Worm (Caenorhabditis elegans) whole organism, early embryonic: Measurements from ENCODE around the gene C49F5.3.
A peak's percentile ranks its signal among the peaks of the same experiment; 100 is the strongest.

Source experiments
- B0310.2 ChIP-seq: sonication (generic microtip); optimal IDR thresholded peaks from 2 replicates; lab custom pipeline; 2016; ENCODE audit warnings: mild to moderate bottlenecking, missing genetic modification characterization, missing compliant biosample characterization
- F13C5.2 ChIP-seq: sonication (generic microtip); optimal IDR thresholded peaks from 2 replicates; lab custom pipeline; 2017; ENCODE audit warnings: mild to moderate bottlenecking, missing genetic modification characterization, inconsistent platforms, missing compliant biosample characterization
- aly-1 ChIP-seq: sonication (generic microtip); optimal IDR thresholded peaks from 2 replicates; lab custom pipeline; 2016; ENCODE audit warnings: missing genetic modification characterization, missing compliant biosample characterization
- ama-1 ChIP-seq: fragments of 150-350 bp; optimal IDR thresholded peaks from 2 replicates; lab custom pipeline; 2014
- ceh-13 ChIP-seq: fragments of 200-800 bp; sonication (Bioruptor generic); optimal IDR thresholded peaks from 2 replicates; lab custom pipeline; 2018; ENCODE audit warnings: mild to moderate bottlenecking, missing genetic modification characterization, missing compliant biosample characterization
- ceh-36 ChIP-seq: sonication (generic microtip); optimal IDR thresholded peaks from 2 replicates; lab custom pipeline; 2016; ENCODE audit warnings: missing genetic modification characterization, inconsistent platforms, missing compliant biosample characterization
- ets-7 ChIP-seq: sonication (generic microtip); optimal IDR thresholded peaks from 2 replicates; lab custom pipeline; 2016; ENCODE audit warnings: missing genotype, missing genetic modification characterization, missing compliant biosample characterization
- flt-1 ChIP-seq: fragments of 200-800 bp; sonication (Bioruptor generic); IDR thresholded peaks from 2 replicates; pipeline ENCODE4 v1.3.6; 2022; ENCODE audit warnings: missing genetic modification characterization, missing compliant biosample characterization
- hmbx-1 ChIP-seq: sonication (generic microtip); optimal IDR thresholded peaks from 2 replicates; lab custom pipeline; 2016; ENCODE audit warnings: mild to moderate bottlenecking, missing genetic modification characterization, missing compliant biosample characterization
- hmg-4 ChIP-seq: fragments of 200-800 bp; sonication (Bioruptor generic); optimal IDR thresholded peaks from 2 replicates; lab custom pipeline; 2018; ENCODE audit warnings: mild to moderate bottlenecking, missing genetic modification characterization, missing compliant biosample characterization
- hnd-1 ChIP-seq: sonication (generic microtip); optimal IDR thresholded peaks from 2 replicates; lab custom pipeline; 2016; ENCODE audit warnings: missing genetic modification characterization, missing compliant biosample characterization
- pes-1 ChIP-seq: fragments of 200-800 bp; sonication (Bioruptor generic); IDR thresholded peaks from 2 replicates; pipeline ENCODE4 v1.3.6; 2022; ENCODE audit warnings: missing genetic modification reagents, missing genetic modification characterization, missing compliant biosample characterization
- scrt-1 ChIP-seq: fragments of 200-800 bp; sonication (Bioruptor generic); IDR thresholded peaks from 2 replicates; pipeline ENCODE4 v1.3.6; 2022; ENCODE audit warnings: missing genetic modification characterization, missing compliant biosample characterization
- sea-1 ChIP-seq: fragments of 200-800 bp; sonication (Bioruptor generic); conservative IDR thresholded peaks from 2 replicates; pipeline ENCODE4 v1.3.6; 2022; ENCODE audit warnings: missing genetic modification characterization, missing compliant biosample characterization
- tbx-11 ChIP-seq: fragments of 200-800 bp; sonication (Bioruptor generic); IDR thresholded peaks from 2 replicates; pipeline ENCODE4 v1.3.6; 2022; ENCODE audit warnings: missing genetic modification characterization, missing compliant biosample characterization
- tbx-37 ChIP-seq: fragments of 200-800 bp; sonication (Bioruptor generic); conservative IDR thresholded peaks from 2 replicates; pipeline ENCODE4 v1.3.6; 2022; ENCODE audit warnings: missing genetic modification reagents, missing genetic modification characterization, missing compliant biosample characterization
- tra-4 ChIP-seq: sonication (generic microtip); optimal IDR thresholded peaks from 2 replicates; lab custom pipeline; 2017; ENCODE audit warnings: missing genetic modification characterization, missing compliant biosample characterization

The C49F5.3 gene

ce11 chrX:11983576-11984061, at the start of gene C49F5.3:
Gene C49F5.3, minus strand, starts transcription at chrX:11983626.
- TF ChIP-seq ceh-36 (tag; lab: Kevin White, UChicago) (no peak), ets-7 (tag; lab: Kevin White, UChicago) (no peak), ama-1 (no peak), tra-4 (tag; lab: Kevin White, UChicago) (no peak), hnd-1 (tag; lab: Kevin White, UChicago) (no peak), F13C5.2 (tag; lab: Kevin White, UChicago) (no peak), ceh-13 (no peak), tbx-37 (GFP tag; lab: Robert Waterston, UW) (no peak), aly-1 (no peak), flt-1 (GFP tag; lab: Robert Waterston, UW) (no peak), hmg-4 (GFP tag; lab: Kevin White, UChicago) (no peak), hmbx-1 (no peak), scrt-1 (GFP tag; lab: Robert Waterston, UW) (no peak), sea-1 (GFP tag; lab: Robert Waterston, UW) (no peak), pes-1 (GFP tag; lab: Robert Waterston, UW) (no peak), B0310.2 (tag; lab: Kevin White, UChicago) (no peak), tbx-11 (GFP tag; lab: Robert Waterston, UW) (no peak)

DNA sequence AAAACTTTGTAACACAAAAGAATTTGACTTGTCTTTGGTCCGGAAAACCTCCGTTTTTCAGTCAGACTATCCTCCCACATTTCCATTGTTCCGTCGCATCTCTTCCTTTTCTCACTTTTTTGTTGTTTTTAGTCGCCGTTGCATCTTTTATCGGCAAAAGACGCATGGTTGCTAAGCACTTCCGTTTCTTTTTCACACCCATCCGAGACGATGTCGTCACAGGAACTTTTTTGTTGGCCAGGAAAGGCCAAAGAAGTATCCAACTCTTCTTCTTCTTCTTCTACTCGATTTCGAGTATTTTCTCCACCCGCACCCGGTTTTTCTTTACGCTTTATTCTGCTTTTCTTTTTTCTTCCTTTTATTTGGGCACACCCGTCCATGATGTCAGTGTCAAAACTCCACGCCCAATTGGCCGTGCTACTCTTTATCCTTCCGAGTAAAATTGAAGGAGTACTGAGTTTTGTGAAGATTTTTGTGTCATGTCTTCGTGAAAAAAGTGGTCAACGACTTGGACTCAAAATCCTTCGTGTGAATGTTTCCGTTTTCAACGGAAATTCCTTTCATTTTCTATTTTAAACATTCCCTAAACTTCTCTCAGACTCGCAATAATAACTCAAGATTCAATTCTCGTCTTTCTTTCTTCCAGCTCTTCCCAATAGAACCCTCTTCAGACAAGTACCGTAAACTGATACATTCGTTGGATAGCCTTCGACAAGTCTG, 41.8 kb upstream of the C49F5.3 start, which contains the start of gene B0198.2:
Gene B0198.2, plus strand, starts transcription at position 670 of the 720 bp plus-strand sequence.
- TF ChIP-seq hmg-4 (GFP tag; lab: Kevin White, UChicago) (no peak), sea-1 (GFP tag; lab: Robert Waterston, UW) (no peak), pes-1 (GFP tag; lab: Robert Waterston, UW) (no peak), ceh-13 (no peak), aly-1 (no peak), scrt-1 (GFP tag; lab: Robert Waterston, UW) (no peak), B0310.2 (tag; lab: Kevin White, UChicago) (no peak), ceh-36 (tag; lab: Kevin White, UChicago) (no peak), tbx-37 (GFP tag; lab: Robert Waterston, UW) (no peak), ama-1 (no peak), flt-1 (GFP tag; lab: Robert Waterston, UW) (no peak), tra-4 (tag; lab: Kevin White, UChicago) (no peak), hmbx-1 (no peak), F13C5.2 (tag; lab: Kevin White, UChicago) (no peak), tbx-11 (GFP tag; lab: Robert Waterston, UW) (no peak), ets-7 (tag; lab: Kevin White, UChicago) (no peak), hnd-1 (tag; lab: Kevin White, UChicago) (no peak)

DNA sequence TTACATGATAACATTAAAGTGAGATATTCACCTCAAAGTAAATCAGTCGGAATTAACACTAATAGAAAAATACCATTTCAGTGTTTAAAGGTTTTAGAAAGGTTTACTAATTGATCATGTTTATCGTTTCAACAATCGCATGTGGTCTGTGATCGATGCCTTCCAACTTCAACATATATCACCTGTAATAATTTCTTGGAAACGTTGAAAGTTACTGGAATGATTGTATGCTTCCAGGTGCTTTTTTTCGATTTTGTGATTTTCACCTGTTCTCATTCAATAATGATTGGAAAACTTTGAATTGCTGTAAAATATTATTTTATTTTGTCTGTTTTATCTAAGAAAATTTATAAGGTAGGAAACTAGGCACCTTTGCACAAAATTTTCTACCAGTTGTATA, 39.1 kb upstream of the C49F5.3 start:
- TF ChIP-seq sea-1 (GFP tag; lab: Robert Waterston, UW), result no peak
- no peak for TF ChIP-seq ceh-13
- no peak for TF ChIP-seq scrt-1 (GFP tag; lab: Robert Waterston, UW)
- TF ChIP-seq ama-1, result no peak
- TF ChIP-seq F13C5.2 (tag; lab: Kevin White, UChicago), result no peak
- no peak for TF ChIP-seq aly-1
- no peak for TF ChIP-seq tbx-11 (GFP tag; lab: Robert Waterston, UW)
- no peak for TF ChIP-seq pes-1 (GFP tag; lab: Robert Waterston, UW)
- TF ChIP-seq tbx-37 (GFP tag; lab: Robert Waterston, UW), result no peak

DNA sequence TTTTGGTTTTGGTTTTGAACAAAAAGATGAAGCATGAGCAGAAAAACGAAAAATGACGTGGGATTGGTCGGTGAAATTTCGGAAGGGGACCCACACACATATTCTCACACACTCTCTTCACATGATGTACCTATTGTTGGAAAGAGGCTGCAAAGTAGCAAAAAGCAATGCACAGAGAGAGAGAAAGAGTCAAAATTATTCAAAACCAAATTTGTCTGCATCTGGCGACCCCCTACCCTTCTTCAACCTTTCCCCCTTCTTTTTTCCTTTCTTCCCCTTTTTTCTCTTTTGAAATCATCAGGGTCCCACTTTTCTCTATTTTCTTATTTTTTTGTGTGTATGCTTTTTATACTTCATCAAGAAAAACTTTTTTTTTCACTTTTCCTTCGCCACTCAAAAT, 38.0 kb upstream of the C49F5.3 start:
- TF ChIP-seq ets-7 (tag; lab: Kevin White, UChicago), result no peak
- TF ChIP-seq aly-1, result no peak
- no peak for TF ChIP-seq hmg-4 (GFP tag; lab: Kevin White, UChicago)
- no peak for TF ChIP-seq ama-1
- no peak for TF ChIP-seq ceh-36 (tag; lab: Kevin White, UChicago)
- no peak for TF ChIP-seq flt-1 (GFP tag; lab: Robert Waterston, UW)
- no peak for TF ChIP-seq B0310.2 (tag; lab: Kevin White, UChicago)
- no peak for TF ChIP-seq tbx-11 (GFP tag; lab: Robert Waterston, UW)

ce11 chrX:12017908-12018479, 34.6 kb upstream of the C49F5.3 start, which contains the start of the genes nmat-1 and ucr-2.1:
Gene nmat-1, minus strand, starts transcription at chrX:12018043.
Gene ucr-2.1, plus strand, starts transcription at chrX:12018429.
- TF ChIP-seq F13C5.2 (tag; lab: Kevin White, UChicago) (peak; percentile 47), flt-1 (GFP tag; lab: Robert Waterston, UW) (no peak), tbx-37 (GFP tag; lab: Robert Waterston, UW) (0 out of 2 replicates have a peak, but pooled peaks have one; percentile 8), tbx-11 (GFP tag; lab: Robert Waterston, UW) (no peak)

- no peak for TF ChIP-seq ceh-36 (tag; lab: Kevin White, UChicago)
- TF ChIP-seq ama-1, result no peak
- TF ChIP-seq B0310.2 (tag; lab: Kevin White, UChicago), result no peak
- TF ChIP-seq ceh-13, result no peak
- no peak for TF ChIP-seq tbx-11 (GFP tag; lab: Robert Waterston, UW)
Measured at ce11 chrX:12007905-12008466, 24.6 kb upstream of the C49F5.3 start.

DNA sequence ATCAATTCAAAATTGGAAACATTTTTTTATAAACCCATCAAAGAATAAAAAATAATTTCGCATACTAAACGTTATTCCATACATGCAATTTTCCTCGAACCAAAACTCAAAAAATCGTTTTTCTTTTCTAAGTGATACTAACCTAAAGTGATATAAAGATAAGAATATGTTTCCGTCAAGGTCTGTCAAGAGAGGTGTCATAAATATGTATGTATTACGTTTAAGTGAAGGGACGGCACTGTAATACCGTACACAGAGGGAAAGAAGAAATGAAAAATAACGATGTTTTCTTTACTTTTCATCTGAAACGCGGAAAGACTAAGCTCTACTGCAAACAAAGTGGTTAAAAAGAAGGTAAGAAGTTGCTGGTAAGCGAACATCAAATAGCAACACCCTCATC, 23.0 kb upstream of the C49F5.3 start:
- TF ChIP-seq flt-1 (GFP tag; lab: Robert Waterston, UW), result no peak
- TF ChIP-seq aly-1, result no peak
- TF ChIP-seq ama-1, result no peak
- TF ChIP-seq tra-4 (tag; lab: Kevin White, UChicago), result no peak
- no peak for TF ChIP-seq tbx-37 (GFP tag; lab: Robert Waterston, UW)
- TF ChIP-seq scrt-1 (GFP tag; lab: Robert Waterston, UW), result no peak
- TF ChIP-seq B0310.2 (tag; lab: Kevin White, UChicago), result no peak
- TF ChIP-seq sea-1 (GFP tag; lab: Robert Waterston, UW), result no peak
- no peak for TF ChIP-seq ceh-36 (tag; lab: Kevin White, UChicago)
- TF ChIP-seq tbx-11 (GFP tag; lab: Robert Waterston, UW), result no peak
- TF ChIP-seq F13C5.2 (tag; lab: Kevin White, UChicago), result no peak
- TF ChIP-seq hmg-4 (GFP tag; lab: Kevin White, UChicago), result no peak
- no peak for TF ChIP-seq ets-7 (tag; lab: Kevin White, UChicago)
- no peak for TF ChIP-seq hnd-1 (tag; lab: Kevin White, UChicago)
